Worm (Caenorhabditis elegans): ENCODE measurements around the gene Y73B6A.3.
A peak's percentile ranks its signal among the peaks of the same experiment; 100 is the strongest.

Gene Y73B6A.3

DNA sequence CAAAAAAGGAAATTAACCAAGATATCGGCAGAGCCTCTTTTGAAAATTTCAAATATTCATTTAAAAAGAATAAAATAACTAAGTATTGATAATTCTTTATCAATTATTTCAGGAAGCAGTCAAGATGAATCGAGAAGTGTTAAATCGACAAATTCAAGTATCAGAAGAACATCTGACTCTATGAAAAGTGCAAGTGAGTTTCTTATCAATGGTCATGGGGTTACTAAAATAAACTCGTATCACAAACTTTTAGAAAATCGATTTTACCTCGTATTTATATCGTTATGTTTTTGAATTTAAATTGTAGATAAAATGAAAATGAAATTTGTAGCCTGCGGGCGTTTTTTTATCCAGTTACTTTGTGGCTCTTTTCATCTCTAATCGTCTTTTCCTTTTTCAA lies 31.5 kb upstream of the Y73B6A.3 start (continued):
- TF ChIP-seq pqm-1 (tag; optimal IDR thresholded peaks at IDR 0.05) = no peak
- no peak for TF ChIP-seq nhr-76 (tag; optimal IDR thresholded peaks at IDR 0.05)
- peak; percentile 34 for TF ChIP-seq nhr-28 (tag; optimal IDR thresholded peaks at IDR 0.05)
- TF ChIP-seq daf-12 (tag; optimal IDR thresholded peaks at IDR 0.05) = no peak
- no peak for TF ChIP-seq daf-19 (GFP tag; conservative IDR thresholded peaks at IDR 0.05)
- TF ChIP-seq nhr-25 (tag; optimal IDR thresholded peaks at IDR 0.05; ENCODE audit: borderline replicate concordance, insufficient read depth) = no peak
- no peak for TF ChIP-seq T20F7.1 (GFP tag; optimal IDR thresholded peaks at IDR 0.05)
- no peak for TF ChIP-seq vab-7 (GFP tag; IDR thresholded peaks at IDR 0.05)
- TF ChIP-seq ztf-11 (tag; optimal IDR thresholded peaks at IDR 0.05) = no peak
- TF ChIP-seq lin-29 (GFP tag; IDR thresholded peaks at IDR 0.05) = no peak
- TF ChIP-seq lin-38 (GFP tag; IDR thresholded peaks at IDR 0.05) = no peak
- no peak for TF ChIP-seq daf-16 (GFP tag; optimal IDR thresholded peaks at IDR 0.05)
- TF ChIP-seq daf-16 (tag; optimal IDR thresholded peaks at IDR 0.05) = peak; percentile 48
- TF ChIP-seq ztf-7 (tag; optimal IDR thresholded peaks at IDR 0.05) = no peak
- TF ChIP-seq D1046.2 (GFP tag; IDR thresholded peaks at IDR 0.05) = no peak

DNA sequence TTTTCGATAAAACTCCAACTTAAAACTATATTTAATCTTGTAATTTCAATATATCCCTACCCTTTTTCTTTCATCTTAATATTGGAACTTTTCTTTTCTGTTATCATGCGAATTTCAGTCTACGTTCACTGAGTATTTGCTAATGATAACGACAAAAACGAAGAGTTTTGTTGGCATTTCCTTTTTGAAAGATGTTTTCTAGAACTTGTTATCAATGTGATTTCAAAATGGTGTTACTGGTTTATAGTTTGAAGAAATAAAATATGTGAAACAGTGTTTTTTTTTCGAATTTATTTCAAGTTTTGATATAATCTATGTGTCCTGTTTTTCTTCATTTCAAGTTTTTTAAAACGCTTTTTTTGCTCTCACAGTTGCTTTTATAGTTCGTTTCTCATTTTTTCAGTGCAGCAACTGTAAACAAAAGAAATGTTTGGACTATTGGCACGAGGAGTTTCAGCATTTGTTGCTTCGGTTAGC lies 30.4 kb upstream of the Y73B6A.3 start, which contains the start of gene anat-1:
anat-1 (plus strand) TSS at position 427 of the 477 bp plus-strand sequence.
- TF ChIP-seq dmd-9 (GFP tag; IDR thresholded peaks at IDR 0.05) (no peak), dve-1 (tag; optimal IDR thresholded peaks at IDR 0.05; ENCODE audit: insufficient read depth) (peak; percentile 23), T20F7.1 (GFP tag; optimal IDR thresholded peaks at IDR 0.05) (no peak), ceh-20 (GFP tag; IDR thresholded peaks at IDR 0.05) (no peak), hlh-30 (tag; optimal IDR thresholded peaks at IDR 0.05; ENCODE audit: insufficient read depth) (no peak), pqm-1 (tag; optimal IDR thresholded peaks at IDR 0.05) (peak; percentile 73), daf-16 (GFP tag; optimal IDR thresholded peaks at IDR 0.05) (no peak), daf-16 (tag; optimal IDR thresholded peaks at IDR 0.05) (peak; percentile 73)

DNA sequence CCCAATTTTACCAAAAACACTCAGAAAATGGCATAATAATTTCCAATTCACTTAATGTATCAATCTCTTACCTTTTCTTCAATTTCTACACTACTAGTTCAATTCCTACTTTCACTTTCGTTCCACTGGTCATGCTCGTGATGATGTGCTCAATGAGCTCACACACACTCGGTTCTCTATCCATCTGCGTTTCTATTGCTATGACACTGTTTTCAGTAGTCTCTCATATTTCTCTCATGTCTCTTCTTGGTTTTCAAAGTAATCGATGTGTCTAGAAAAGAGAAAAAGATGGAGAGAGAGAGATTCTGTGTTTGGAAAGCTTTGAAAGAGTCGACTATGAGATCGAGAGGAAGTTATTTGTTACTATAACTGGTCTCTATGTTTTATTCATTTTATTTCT lies 27.1 kb upstream of the Y73B6A.3 start:
- TF ChIP-seq rbr-2 (tag; optimal IDR thresholded peaks at IDR 0.05) = peak; percentile 36
- peak; percentile 20; the same call in 1 of the 2 replicates for TF ChIP-seq dmd-6 (GFP tag; IDR thresholded peaks at IDR 0.05)
- no peak for TF ChIP-seq F10B5.3 (tag; optimal IDR thresholded peaks at IDR 0.05)
- no peak for TF ChIP-seq mxl-3 (GFP tag; optimal IDR thresholded peaks at IDR 0.05)
- peak; percentile 85 for TF ChIP-seq dve-1 (tag; optimal IDR thresholded peaks at IDR 0.05; ENCODE audit: insufficient read depth)
- no peak for TF ChIP-seq arid-1 (GFP tag; conservative IDR thresholded peaks at IDR 0.05)
- no peak for TF ChIP-seq daf-16 (GFP tag; optimal IDR thresholded peaks at IDR 0.05)
- peak; percentile 72 for TF ChIP-seq daf-16 (tag; optimal IDR thresholded peaks at IDR 0.05)
- no peak for TF ChIP-seq vab-7 (GFP tag; IDR thresholded peaks at IDR 0.05)
- peak; percentile 75 for TF ChIP-seq mep-1 (tag; optimal IDR thresholded peaks at IDR 0.05)
- TF ChIP-seq nhr-28 (tag; optimal IDR thresholded peaks at IDR 0.05) = peak; percentile 59
- peak; percentile 23 to 77 for TF ChIP-seq lsy-2 (tag; optimal IDR thresholded peaks at IDR 0.05)
- TF ChIP-seq hmg-1.1 (GFP tag; IDR thresholded peaks at IDR 0.05) = peak; percentile 68
- no peak for TF ChIP-seq F37D6.2 (tag; optimal IDR thresholded peaks at IDR 0.05)
- peak in 1 of 2 experiments; percentile 69 for TF ChIP-seq mdl-1 (tag; optimal IDR thresholded peaks at IDR 0.05)
- TF ChIP-seq dmd-9 (GFP tag; IDR thresholded peaks at IDR 0.05) = no peak
- no peak for TF ChIP-seq ZK546.5 (tag; optimal IDR thresholded peaks at IDR 0.05)
- peak; percentile 2 for TF ChIP-seq dpl-1 (GFP tag; optimal IDR thresholded peaks at IDR 0.05)
- TF ChIP-seq hlh-30 (tag; optimal IDR thresholded peaks at IDR 0.05; ENCODE audit: insufficient read depth) = peak; percentile 91
- peak; percentile 6 for TF ChIP-seq nhr-48 (tag; optimal IDR thresholded peaks at IDR 0.05)
- peak; percentile 70 for TF ChIP-seq hlh-11 (tag; optimal IDR thresholded peaks at IDR 0.05)
- peak; percentile 52 for TF ChIP-seq ceh-28 (tag; optimal IDR thresholded peaks at IDR 0.05)
- no peak for TF ChIP-seq nhr-76 (tag; optimal IDR thresholded peaks at IDR 0.05)
- peak in 1 of 2 experiments; percentile 18 for TF ChIP-seq hif-1 (tag; optimal IDR thresholded peaks at IDR 0.05)
- no peak for TF ChIP-seq spr-1 (tag; optimal IDR thresholded peaks at IDR 0.05)
- TF ChIP-seq fkh-10 (GFP tag; optimal IDR thresholded peaks at IDR 0.05) = peak; percentile 43
- TF ChIP-seq nhr-77 (tag; optimal IDR thresholded peaks at IDR 0.05) = peak; percentile 49

Data from whole organism, L4 larva.